Fruit fly (Drosophila melanogaster): Measurements from ENCODE around the gene Cln3.
A peak's percentile ranks its signal among the peaks of the same experiment; 100 is the strongest.

Cln3 gene

dm6 chr3L:17849517-17849916 lies 35.6 kb upstream of the Cln3 start, which contains the start of gene TrpRS-m (continued):
- TF ChIP-seq caup (GFP tag; optimal IDR thresholded peaks at IDR 0.05; ENCODE audit: severe bottlenecking) (no peak), CG32532 (GFP tag; IDR thresholded peaks at IDR 0.05) (no peak), bcd (GFP tag; optimal IDR thresholded peaks at IDR 0.05) (no peak), z (GFP tag; IDR thresholded peaks at IDR 0.05) (no peak), fd64A (GFP tag; optimal IDR thresholded peaks at IDR 0.05) (no peak), grau (tag; optimal IDR thresholded peaks at IDR 0.05) (peak; percentile 30)

dm6 chr3L:17846982-17847355 lies 33.0 kb upstream of the Cln3 start:
- peak; percentile 29; the same call in 1 of the 2 replicates for TF ChIP-seq MBD-R2 (GFP tag; IDR thresholded peaks at IDR 0.05)
- peak; percentile 35; the same call in 1 of the 2 replicates for TF ChIP-seq CG3847 (GFP tag; IDR thresholded peaks at IDR 0.05)
- peak; percentile 5 for TF ChIP-seq Hsf (GFP tag; optimal IDR thresholded peaks at IDR 0.05)
- TF ChIP-seq al (GFP tag; IDR thresholded peaks at IDR 0.05), result 0 out of 2 replicates have a peak, but pooled peaks have one; percentile 23
- TF ChIP-seq Sry-δ (GFP tag; optimal IDR thresholded peaks at IDR 0.05), result peak; percentile 45
- TF ChIP-seq twi (tag; optimal IDR thresholded peaks at IDR 0.05), result no peak
- TF ChIP-seq CG10654 (GFP tag; optimal IDR thresholded peaks at IDR 0.05), result no peak
- peak; percentile 66 for TF ChIP-seq CG34422 (GFP tag; IDR thresholded peaks at IDR 0.05)
- no peak for TF ChIP-seq scrt (GFP tag; optimal IDR thresholded peaks at IDR 0.05)
- no peak for TF ChIP-seq CG3726 (GFP tag; IDR thresholded peaks at IDR 0.05)
- peak; percentile 20; the same call in 1 of the 2 replicates for TF ChIP-seq Drgx (GFP tag; IDR thresholded peaks at IDR 0.05)
- no peak for TF ChIP-seq Bteb2 (GFP tag; optimal IDR thresholded peaks at IDR 0.05)
- TF ChIP-seq CG10565 (GFP tag; optimal IDR thresholded peaks at IDR 0.05), result no peak
- no peak for TF ChIP-seq Trl (optimal IDR thresholded peaks at IDR 0.05)
- no peak for TF ChIP-seq Trl (GFP tag; optimal IDR thresholded peaks at IDR 0.05)
- TF ChIP-seq gfzf (GFP tag; optimal IDR thresholded peaks at IDR 0.05), result no peak
- no peak for TF ChIP-seq Fer3 (tag; optimal IDR thresholded peaks at IDR 0.05)
- TF ChIP-seq slp2 (GFP tag; optimal IDR thresholded peaks at IDR 0.05), result no peak
- TF ChIP-seq CG30020 (tag; optimal IDR thresholded peaks at IDR 0.05), result no peak
- TF ChIP-seq wdn (GFP tag; IDR thresholded peaks at IDR 0.05), result 0 out of 2 replicates have a peak, but pooled peaks have one; percentile 8
- TF ChIP-seq Six4 (GFP tag; optimal IDR thresholded peaks at IDR 0.05), result no peak
- no peak for TF ChIP-seq pnt (GFP tag; optimal IDR thresholded peaks at IDR 0.05)
- TF ChIP-seq Scr (GFP tag; IDR thresholded peaks at IDR 0.05; ENCODE audit: partially characterized antibody), result peak; percentile 74
- no peak for TF ChIP-seq Sox102F (GFP tag; optimal IDR thresholded peaks at IDR 0.05)
- TF ChIP-seq grn (GFP tag; optimal IDR thresholded peaks at IDR 0.05), result no peak
- 0 out of 2 replicates have a peak, but pooled peaks have one; percentile 11 for TF ChIP-seq CG11247 (GFP tag; IDR thresholded peaks at IDR 0.05)
- TF ChIP-seq pzg (GFP tag; optimal IDR thresholded peaks at IDR 0.05), result peak; percentile 36
- TF ChIP-seq CG8359 (GFP tag; optimal IDR thresholded peaks at IDR 0.05; ENCODE audit: borderline replicate concordance), result no peak
- TF ChIP-seq Rfx (GFP tag; IDR thresholded peaks at IDR 0.05), result peak; percentile 63; the same call in 1 of the 2 replicates
- TF ChIP-seq fd96Cb (tag; optimal IDR thresholded peaks at IDR 0.05), result no peak
- no peak for TF ChIP-seq Nf-YA (GFP tag; IDR thresholded peaks at IDR 0.05)
- TF ChIP-seq CG42726 (GFP tag; IDR thresholded peaks at IDR 0.05; ENCODE audit: partially characterized antibody), result peak; percentile 78
- peak; percentile 60 for TF ChIP-seq CG7963 (GFP tag; IDR thresholded peaks at IDR 0.05; ENCODE audit: partially characterized antibody)
- no peak for TF ChIP-seq pb (GFP tag; optimal IDR thresholded peaks at IDR 0.05)
- no peak for TF ChIP-seq kay (GFP tag; optimal IDR thresholded peaks at IDR 0.05)
- peak; percentile 68 for TF ChIP-seq CG13287 (GFP tag; IDR thresholded peaks at IDR 0.05; ENCODE audit: partially characterized antibody)
- no peak for TF ChIP-seq her (GFP tag; optimal IDR thresholded peaks at IDR 0.05)
- TF ChIP-seq dm (GFP tag; optimal IDR thresholded peaks at IDR 0.05), result no peak
- TF ChIP-seq sna (GFP tag; IDR thresholded peaks at IDR 0.05; ENCODE audit: partially characterized antibody), result peak; percentile 60
- peak; percentile 88 for TF ChIP-seq CG7928 (GFP tag; optimal IDR thresholded peaks at IDR 0.05)
- TF ChIP-seq hth (optimal IDR thresholded peaks at IDR 0.05), result no peak
- peak; percentile 95 for TF ChIP-seq MESR4 (GFP tag; optimal IDR thresholded peaks at IDR 0.05)
- peak; percentile 62; the same call in 2 of the 3 replicates for TF ChIP-seq Doc3 (GFP tag; IDR thresholded peaks at IDR 0.05; ENCODE audit: partially characterized antibody)
- TF ChIP-seq Ptx1 (GFP tag; IDR thresholded peaks at IDR 0.05), result no peak

All from whole organism, embryonic.